Fruit fly (Drosophila melanogaster) whole organism, adult: ENCODE results near the gene mtDNA-helicase.

Source experiments
- CG11617 ChIP-seq: fragments of 200-800 bp; sonication (Bioruptor generic); optimal IDR thresholded peaks from 2 replicates; lab custom pipeline; 2017; ENCODE audit warnings: mild to moderate bottlenecking, missing biosample characterization, missing genetic modification reagents, missing genetic modification characterization
- CG14711 ChIP-seq: fragments of 200-800 bp; sonication (Bioruptor generic); optimal IDR thresholded peaks from 2 replicates; lab custom pipeline; 2018; ENCODE audit warnings: missing biosample characterization, mild to moderate bottlenecking, missing genetic modification characterization, moderate library complexity
- CG1620 ChIP-seq: fragments of 200-800 bp; sonication (Bioruptor generic); optimal IDR thresholded peaks from 2 replicates; lab custom pipeline; 2016; ENCODE audit warnings: missing biosample characterization, missing genetic modification characterization
- CG7045 ChIP-seq: fragments of 200-800 bp; sonication (Bioruptor generic); optimal IDR thresholded peaks from 2 replicates; lab custom pipeline; 2017; ENCODE audit warnings: missing biosample characterization, mild to moderate bottlenecking, missing genetic modification characterization
- Clk ChIP-seq: fragments of 200-800 bp; sonication (Bioruptor generic); optimal IDR thresholded peaks from 2 replicates; lab custom pipeline; 2017; ENCODE audit warnings: missing biosample characterization, missing genetic modification characterization
- Crg-1 ChIP-seq: fragments of 200-800 bp; sonication (Bioruptor generic); optimal IDR thresholded peaks from 2 replicates; lab custom pipeline; 2016; ENCODE audit warnings: missing biosample characterization, missing genetic modification characterization
- Hr96 ChIP-seq: fragments of 200-800 bp; sonication (Bioruptor generic); optimal IDR thresholded peaks from 2 replicates; lab custom pipeline; 2016; ENCODE audit warnings: missing biosample characterization, missing genetic modification characterization
- cic ChIP-seq: fragments of 200-800 bp; sonication (Bioruptor generic); optimal IDR thresholded peaks from 2 replicates; lab custom pipeline; 2017; ENCODE audit warnings: missing biosample characterization, mild to moderate bottlenecking, missing genetic modification characterization, moderate library complexity
- kay ChIP-seq: fragments of 200-800 bp; sonication (Bioruptor generic); peaks from one replicate; lab custom pipeline; 2016; ENCODE audit warnings: missing biosample characterization, missing genetic modification characterization, borderline replicate concordance
- ovo ChIP-seq: fragments of 200-800 bp; sonication (Bioruptor generic); optimal IDR thresholded peaks from 2 replicates; lab custom pipeline; 2016; ENCODE audit warnings: missing biosample characterization, missing genetic modification characterization
- pad ChIP-seq: fragments of 200-800 bp; sonication (Bioruptor generic); optimal IDR thresholded peaks from 3 replicates; lab custom pipeline; 2017; ENCODE audit warnings: missing biosample characterization, missing genetic modification characterization, mild to moderate bottlenecking, moderate library complexity, missing genetic modification reagents
- tj ChIP-seq: fragments of 200-800 bp; sonication (Bioruptor generic); optimal IDR thresholded peaks from 3 replicates; lab custom pipeline; 2017; ENCODE audit warnings: missing biosample characterization, mild to moderate bottlenecking, missing genetic modification characterization, moderate library complexity

DNA sequence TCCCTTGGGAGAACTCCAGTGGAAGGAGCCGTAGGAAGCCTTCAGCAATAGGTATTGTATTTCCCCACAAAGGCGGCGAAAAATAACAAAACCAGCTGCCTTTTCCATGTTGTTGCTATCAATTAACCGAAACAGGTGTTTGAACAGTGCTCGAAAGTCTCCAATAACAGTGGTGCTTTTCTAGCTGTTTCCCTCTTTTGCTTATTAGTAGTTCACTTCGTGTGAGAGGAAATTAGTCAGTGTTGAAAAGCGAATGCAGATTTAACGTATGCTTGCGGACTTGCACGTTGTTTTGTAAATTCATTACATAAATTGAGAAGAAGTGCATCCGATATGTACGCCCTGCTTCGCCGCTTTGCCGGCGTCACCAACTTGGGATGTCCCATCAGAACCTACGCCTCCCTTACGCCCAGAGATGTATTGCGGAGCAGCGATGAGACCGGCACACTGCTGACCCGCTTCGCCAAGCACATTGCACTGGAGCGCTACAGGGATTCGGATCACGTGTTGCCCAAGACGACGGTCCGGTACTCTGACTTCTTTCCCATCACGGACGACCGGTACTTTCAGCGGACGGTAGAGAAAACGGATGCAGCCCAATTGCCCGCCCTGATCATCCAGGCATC is 45.5 kb upstream of the mtDNA-helicase start, which contains the start of the genes Datp and CG4619:
- TF ChIP-seq ovo, result peak; percentile 39
- peak; percentile 67 for TF ChIP-seq CG14711 (tag; lab: Kevin White, UChicago)
- TF ChIP-seq pad (GFP tag; lab: Kevin White, UChicago), result peak; percentile 77
- TF ChIP-seq tj (GFP tag; lab: Kevin White, UChicago), result no peak
- peak; percentile 66 for TF ChIP-seq Hr96
- TF ChIP-seq cic (GFP tag; lab: Kevin White, UChicago), result peak; percentile 39
- TF ChIP-seq Clk (GFP tag; lab: Kevin White, UChicago), result no peak
- peak; percentile 84 for TF ChIP-seq Crg-1
- peak; percentile 83 for TF ChIP-seq CG1620 (GFP tag; lab: Kevin White, UChicago)
- no peak for TF ChIP-seq kay (GFP tag; lab: Kevin White, UChicago)
- peak; percentile 13 for TF ChIP-seq CG7045 (GFP tag; lab: Kevin White, UChicago)
- peak; percentile 45 for TF ChIP-seq CG11617 (GFP tag; lab: Kevin White, UChicago)
